Worm (Caenorhabditis elegans) whole organism, L4 larva: ENCODE data around the gene ZK228.1.
"Not testable (repeated sequence)": the region's sequence is repeated elsewhere in the genome, so short reads cannot be mapped to it uniquely, and the experiment has no call there.

Source experiments
- pha-4 ChIP-seq, 2 experiments: fragments of 150-350 bp in 1 of 2; fragments of 200-800 bp in 1 of 2; sonication (Bioruptor generic) in 1 of 2; IDR thresholded peaks in 1 of 2; optimal IDR thresholded peaks in 1 of 2; 2 replicates each; pipeline versions ENCODE4 v1.3.6 to Lab custom; 2014 to 2022; ENCODE audit warnings: missing genetic modification characterization in 2 of 2, missing genetic modification reagents in 2 of 2, missing biosample characterization in 1 of 2, missing compliant biosample characterization in 1 of 2
- php-3 ChIP-seq: fragments of 200-800 bp; sonication (Bioruptor generic); IDR thresholded peaks from 2 replicates; pipeline ENCODE4 v1.3.6; 2022; ENCODE audit warnings: missing genetic modification reagents, missing genetic modification characterization, missing compliant biosample characterization
- skn-1 ChIP-seq: fragments of 150-350 bp; optimal IDR thresholded peaks from 2 replicates; lab custom pipeline; 2014; ENCODE audit warnings: missing biosample characterization, missing genetic modification characterization
- spr-3 ChIP-seq: fragments of 200-800 bp; sonication (Bioruptor generic); optimal IDR thresholded peaks from 2 replicates; lab custom pipeline; 2018; ENCODE audit warnings: mild to moderate bottlenecking, missing genetic modification characterization, missing compliant biosample characterization
- ztf-11 ChIP-seq: fragments of 150-350 bp; optimal IDR thresholded peaks from 2 replicates; lab custom pipeline; 2014; ENCODE audit warnings: missing biosample characterization, missing genetic modification characterization

- not testable (repeated sequence) for TF ChIP-seq skn-1; php-3 (GFP tag; lab: Robert Waterston, UW); ztf-11 (tag; lab: Kevin White, UChicago); spr-3 (GFP tag; lab: Kevin White, UChicago); pha-4 (GFP tag; IDR thresholded peaks at IDR 0.05; lab: Robert Waterston, UW); pha-4 (tag; optimal IDR thresholded peaks at IDR 0.05; lab: Kevin White, UChicago)
Observed at ce11 chrV:18439469-18439868, 4.7 kb upstream of the ZK228.1 start, which contains the start of gene ZK262.9.
